Worm (Caenorhabditis elegans) whole organism, mixed stage, embryonic: ENCODE measurements around the gene M70.5.

Source experiments
- blmp-1 ChIP-seq: fragments of 150-350 bp; optimal IDR thresholded peaks from 2 replicates; lab custom pipeline; 2014; ENCODE audit warnings: missing biosample characterization, missing genetic modification characterization
- elt-1 ChIP-seq: sonication (generic microtip); optimal IDR thresholded peaks from 2 replicates; lab custom pipeline; 2017; ENCODE audit warnings: missing genetic modification characterization, mild to moderate bottlenecking, missing compliant biosample characterization, antibody characterized with exemption, moderate library complexity, borderline replicate concordance; ENCODE audit not compliant: insufficient read depth
- mls-2 ChIP-seq: sonication (generic microtip); optimal IDR thresholded peaks from 2 replicates; lab custom pipeline; 2016; ENCODE audit warnings: mild to moderate bottlenecking, missing genetic modification characterization, moderate library complexity, missing compliant biosample characterization
- snpc-4 ChIP-seq: fragments of 150-350 bp; optimal IDR thresholded peaks from 2 replicates; lab custom pipeline; 2014; ENCODE audit warnings: missing biosample characterization, missing genetic modification characterization
- unc-62 ChIP-seq: fragments of 150-350 bp; optimal IDR thresholded peaks from 2 replicates; lab custom pipeline; 2014; ENCODE audit warnings: missing biosample characterization, missing genetic modification reagents, missing genetic modification characterization
- ztf-11 ChIP-seq: fragments of 150-350 bp; optimal IDR thresholded peaks from 2 replicates; lab custom pipeline; 2014; ENCODE audit warnings: missing biosample characterization, missing genetic modification characterization

ce11 chrIV:2311554-2311953 lies 36.1 kb upstream of the M70.5 start:
- TF ChIP-seq elt-1 (tag; lab: Kevin White, UChicago) (no peak), ztf-11 (no peak), mls-2 (tag; lab: Kevin White, UChicago) (no peak), blmp-1 (tag; lab: Kevin White, UChicago) (no peak), snpc-4 (tag; lab: Kevin White, UChicago) (no peak), unc-62 (GFP tag; lab: Kevin White, UChicago) (no peak)
